Worm (Caenorhabditis elegans) whole organism, L1 larva: Measurements from ENCODE around the gene Y5H2A.1.

Experiments used
- C04F5.9 ChIP-seq: sonication (generic microtip); optimal IDR thresholded peaks from 2 replicates; lab custom pipeline; 2016; ENCODE audit warnings: missing genetic modification characterization, missing compliant biosample characterization
- C34B4.2 ChIP-seq: sonication (generic microtip); optimal IDR thresholded peaks from 2 replicates; lab custom pipeline; 2017; ENCODE audit warnings: mild to moderate bottlenecking, missing genetic modification characterization, missing compliant biosample characterization
- Y116A8C.19 ChIP-seq: sonication (generic microtip); optimal IDR thresholded peaks from 2 replicates; lab custom pipeline; 2016; ENCODE audit warnings: missing compliant biosample characterization, missing genetic modification characterization, borderline replicate concordance
- aha-1 ChIP-seq: fragments of 150-350 bp; optimal IDR thresholded peaks from 2 replicates; lab custom pipeline; 2014; ENCODE audit warnings: missing biosample characterization, missing genetic modification characterization
- alr-1 ChIP-seq: fragments of 200-800 bp; sonication (Bioruptor generic); optimal IDR thresholded peaks from 2 replicates; lab custom pipeline; 2018; ENCODE audit warnings: borderline replicate concordance, mild to moderate bottlenecking, missing genetic modification characterization, missing compliant biosample characterization
- ama-1 ChIP-seq: fragments of 150-350 bp; optimal IDR thresholded peaks from 2 replicates; lab custom pipeline; 2014
- ceh-63 ChIP-seq: fragments of 200-800 bp; sonication (Bioruptor generic); optimal IDR thresholded peaks from 2 replicates; lab custom pipeline; 2018; ENCODE audit warnings: mild to moderate bottlenecking, missing genetic modification characterization, missing compliant biosample characterization
- ceh-82 ChIP-seq, 3 experiments: fragments of 150-350 bp in 1 of 3; sonication (generic microtip) in 2 of 3; optimal IDR thresholded peaks; 2 replicates each; lab custom pipeline; 2014 to 2017; ENCODE audit warnings: missing biosample characterization in 3 of 3, missing genetic modification characterization in 3 of 3
- ceh-88 ChIP-seq: fragments of 200-800 bp; sonication (Bioruptor generic); IDR thresholded peaks from 2 replicates; pipeline ENCODE4 v1.3.6; 2022; ENCODE audit warnings: missing genetic modification characterization, missing compliant biosample characterization
- ces-1 ChIP-seq: fragments of 150-350 bp; optimal IDR thresholded peaks from 2 replicates; lab custom pipeline; 2014; ENCODE audit warnings: missing biosample characterization, missing genetic modification reagents, missing genetic modification characterization
- dsc-1 ChIP-seq: sonication (generic microtip); optimal IDR thresholded peaks from 2 replicates; lab custom pipeline; 2016; ENCODE audit warnings: mild to moderate bottlenecking, missing genetic modification characterization, missing compliant biosample characterization
- efl-1 ChIP-seq, 4 experiments: fragments of 150-350 bp; optimal IDR thresholded peaks in 3 of 4; peaks in 1 of 4; 1 replicate in 1 of 4; 2 replicates in 3 of 4; lab custom pipeline; 2014; ENCODE audit warnings: missing biosample characterization in 2 of 4, missing genetic modification characterization in 2 of 4, missing genetic modification reagents in 2 of 4
- efl-3 ChIP-seq: fragments of 200-800 bp; sonication (Bioruptor generic); optimal IDR thresholded peaks from 2 replicates; lab custom pipeline; 2018; ENCODE audit warnings: mild to moderate bottlenecking, missing genetic modification characterization, missing compliant biosample characterization
- egl-13 ChIP-seq: sonication (generic microtip); optimal IDR thresholded peaks from 2 replicates; lab custom pipeline; 2016; ENCODE audit warnings: missing genotype, missing genetic modification reagents, missing genetic modification characterization, missing compliant biosample characterization
- egl-27 ChIP-seq, 2 experiments: fragments of 150-350 bp in 1 of 2; sonication (generic microtip); optimal IDR thresholded peaks; 3 replicates each; lab custom pipeline; 2017 to 2018; ENCODE audit warnings: missing biosample characterization in 2 of 2, missing genetic modification characterization in 2 of 2, missing genetic modification reagents in 2 of 2
- elt-2 ChIP-seq: sonication (generic microtip); optimal IDR thresholded peaks from 2 replicates; lab custom pipeline; 2016; ENCODE audit warnings: missing genetic modification characterization, mild to moderate bottlenecking, inconsistent platforms, missing compliant biosample characterization, missing genetic modification reagents
- elt-3 ChIP-seq, 6 experiments: fragments of 150-350 bp in 1 of 6; sonication (generic microtip); optimal IDR thresholded peaks; 2 replicates each; lab custom pipeline; 2017 to 2018; ENCODE audit warnings: missing biosample characterization in 6 of 6, missing genetic modification characterization in 6 of 6, inconsistent platforms in 1 of 6
- fkh-10 ChIP-seq: sonication (generic microtip); optimal IDR thresholded peaks from 2 replicates; lab custom pipeline; 2017; ENCODE audit warnings: missing biosample characterization, missing genetic modification reagents, missing genetic modification characterization
- fkh-4 ChIP-seq: sonication (generic microtip); optimal IDR thresholded peaks from 2 replicates; lab custom pipeline; 2016; ENCODE audit warnings: missing compliant biosample characterization, missing genetic modification characterization, borderline replicate concordance
- grh-1 ChIP-seq: fragments of 200-800 bp; sonication (Bioruptor generic); IDR thresholded peaks from 2 replicates; pipeline ENCODE4 v1.3.6; 2022; ENCODE audit warnings: missing genetic modification reagents, missing genetic modification characterization, missing compliant biosample characterization
- jun-1 ChIP-seq: fragments of 150-350 bp; optimal IDR thresholded peaks from 2 replicates; lab custom pipeline; 2014; ENCODE audit warnings: missing biosample characterization, missing genetic modification reagents, missing genetic modification characterization
- lin-13 ChIP-seq: fragments of 150-350 bp; optimal IDR thresholded peaks from 2 replicates; lab custom pipeline; 2014; ENCODE audit warnings: missing biosample characterization, missing genetic modification reagents, missing genetic modification characterization
- lin-15B ChIP-seq: fragments of 150-350 bp; sonication (generic microtip); optimal IDR thresholded peaks from 3 replicates; lab custom pipeline; 2014; ENCODE audit warnings: missing biosample characterization, missing genetic modification characterization
- lin-35 ChIP-seq, 2 experiments: fragments of 150-350 bp; optimal IDR thresholded peaks; 2 replicates each; lab custom pipeline; 2014; ENCODE audit warnings: missing biosample characterization in 2 of 2, missing genetic modification characterization in 2 of 2, missing genetic modification reagents in 2 of 2
- mef-2 ChIP-seq: fragments of 150-350 bp; optimal IDR thresholded peaks from 2 replicates; lab custom pipeline; 2014; ENCODE audit warnings: missing biosample characterization, missing genetic modification characterization
- nhr-19 ChIP-seq: fragments of 200-800 bp; sonication (Bioruptor generic); conservative IDR thresholded peaks from 2 replicates; pipeline ENCODE4 v1.3.6; 2022; ENCODE audit warnings: missing genetic modification characterization, missing compliant biosample characterization
- nhr-20 ChIP-seq: sonication (generic microtip); optimal IDR thresholded peaks from 2 replicates; lab custom pipeline; 2016; ENCODE audit warnings: mild to moderate bottlenecking, missing genetic modification characterization, missing compliant biosample characterization
- nhr-28 ChIP-seq: fragments of 150-350 bp; optimal IDR thresholded peaks from 2 replicates; lab custom pipeline; 2014; ENCODE audit warnings: missing biosample characterization, missing genetic modification characterization
- nhr-47 ChIP-seq: sonication (generic microtip); optimal IDR thresholded peaks from 2 replicates; lab custom pipeline; 2016; ENCODE audit warnings: mild to moderate bottlenecking, missing genetic modification characterization, moderate library complexity, missing compliant biosample characterization
- nhr-71 ChIP-seq: sonication (generic microtip); optimal IDR thresholded peaks from 2 replicates; lab custom pipeline; 2016; ENCODE audit warnings: mild to moderate bottlenecking, missing genetic modification characterization, moderate library complexity, missing compliant biosample characterization
- nhr-76 ChIP-seq: sonication (generic microtip); optimal IDR thresholded peaks from 2 replicates; lab custom pipeline; 2017; ENCODE audit warnings: missing biosample characterization, missing genetic modification characterization
- nhr-77 ChIP-seq: fragments of 150-350 bp; optimal IDR thresholded peaks from 2 replicates; lab custom pipeline; 2014; ENCODE audit warnings: missing biosample characterization, missing genetic modification characterization
- nhr-90 ChIP-seq: sonication (generic microtip); optimal IDR thresholded peaks from 2 replicates; lab custom pipeline; 2016; ENCODE audit warnings: mild to moderate bottlenecking, missing genetic modification characterization, missing compliant biosample characterization; ENCODE audit not compliant: poor library complexity
- pag-3 ChIP-seq: sonication (generic microtip); optimal IDR thresholded peaks from 2 replicates; lab custom pipeline; 2017; ENCODE audit warnings: missing genetic modification characterization, mild to moderate bottlenecking, missing compliant biosample characterization, antibody characterized with exemption, borderline replicate concordance; ENCODE audit not compliant: insufficient read depth
- pqm-1 ChIP-seq: sonication (generic microtip); optimal IDR thresholded peaks from 3 replicates; lab custom pipeline; 2017; ENCODE audit warnings: missing biosample characterization, missing genetic modification characterization
- sup-37 ChIP-seq: fragments of 200-800 bp; sonication (Bioruptor generic); optimal IDR thresholded peaks from 2 replicates; lab custom pipeline; 2018; ENCODE audit warnings: mild to moderate bottlenecking, missing genetic modification characterization, missing compliant biosample characterization
- tbx-2 ChIP-seq: sonication (generic microtip); optimal IDR thresholded peaks from 2 replicates; lab custom pipeline; 2016; ENCODE audit warnings: missing genetic modification characterization, missing compliant biosample characterization
- unc-98 ChIP-seq: fragments of 200-800 bp; sonication (Bioruptor generic); IDR thresholded peaks from 2 replicates; pipeline ENCODE4 v1.3.6; 2022; ENCODE audit warnings: missing genetic modification characterization, missing compliant biosample characterization
- vab-15 ChIP-seq: sonication (generic microtip); optimal IDR thresholded peaks from 2 replicates; lab custom pipeline; 2017; ENCODE audit warnings: missing genotype, mild to moderate bottlenecking, missing genetic modification characterization, missing compliant biosample characterization

Y5H2A.1 gene

DNA sequence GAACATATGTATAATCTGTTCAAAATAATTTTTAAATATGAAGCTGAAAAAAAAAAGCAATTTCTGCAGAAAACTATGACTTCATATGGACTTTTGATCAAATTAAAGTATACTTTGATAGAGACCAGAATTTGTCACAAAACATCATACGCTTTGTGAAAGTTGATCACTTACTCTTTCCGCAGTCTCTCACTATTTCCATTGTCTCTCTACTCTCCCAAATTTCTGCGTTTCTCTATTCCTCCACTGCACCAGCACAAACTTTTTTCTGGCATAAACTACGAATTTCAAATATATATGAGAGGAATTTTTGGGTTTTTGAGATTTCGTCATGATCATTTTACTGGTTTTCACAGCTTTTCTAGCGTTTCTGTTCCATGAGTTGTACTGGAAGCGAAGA, 35.8 kb downstream of the Y5H2A.1 start, which contains the start of gene cyp-33C4 (continued):
- TF ChIP-seq ces-1 (GFP tag; lab: Kevin White, UChicago) (no peak), C34B4.2 (tag; lab: Kevin White, UChicago) (no peak), sup-37 (GFP tag; lab: Kevin White, UChicago) (no peak), pag-3 (no peak), jun-1 (tag; lab: Kevin White, UChicago) (no peak), alr-1 (tag; lab: Kevin White, UChicago) (no peak), fkh-10 (no peak), nhr-47 (tag; lab: Kevin White, UChicago) (peak; percentile 33), mef-2 (tag; lab: Kevin White, UChicago) (no peak), egl-27 (tag; optimal IDR thresholded peaks at IDR 0.05; lab: Kevin White, UChicago) (no peak), dsc-1 (tag; lab: Kevin White, UChicago) (no peak), ceh-88 (GFP tag; lab: Robert Waterston, UW) (no peak), lin-13 (GFP tag; lab: Kevin White, UChicago) (no peak), ama-1 (no peak), elt-3 (tag; optimal IDR thresholded peaks at IDR 0.05; lab: Kevin White, UChicago) (no peak)

DNA sequence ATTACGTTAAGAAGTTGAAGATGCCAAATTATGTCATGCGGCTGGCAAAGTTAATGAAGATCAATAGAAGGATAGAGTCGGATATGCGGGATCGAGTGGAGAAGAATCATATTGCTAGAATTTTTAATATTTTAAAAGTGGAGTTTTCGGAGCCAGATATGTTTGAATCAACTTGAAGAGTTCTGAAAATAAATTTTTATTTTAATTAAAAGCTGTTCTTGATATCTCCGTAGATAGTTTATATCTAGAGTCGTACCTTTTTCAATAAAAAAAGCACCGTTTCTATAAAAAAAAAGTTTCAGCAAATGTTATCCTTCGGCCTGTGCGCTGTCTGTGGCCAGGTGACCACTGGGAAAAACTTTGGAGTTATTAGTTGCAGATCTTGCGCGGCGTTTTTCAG, 38.5 kb downstream of the Y5H2A.1 start, which contains the start of gene nhr-96:
nhr-96 (plus strand) TSS at position 301 of the 400 bp plus-strand sequence.
- no peak for TF ChIP-seq efl-1 (optimal IDR thresholded peaks at IDR 0.05; lab: Kevin White, UChicago)
- peak in 1 of 2 experiments; percentile 70 for TF ChIP-seq efl-1 (GFP tag; optimal IDR thresholded peaks at IDR 0.05 in 1 of 2; lab: Kevin White, UChicago)
- TF ChIP-seq lin-15B (tag; lab: Kevin White, UChicago), result no peak
- no peak for TF ChIP-seq tbx-2 (tag; lab: Kevin White, UChicago)

DNA sequence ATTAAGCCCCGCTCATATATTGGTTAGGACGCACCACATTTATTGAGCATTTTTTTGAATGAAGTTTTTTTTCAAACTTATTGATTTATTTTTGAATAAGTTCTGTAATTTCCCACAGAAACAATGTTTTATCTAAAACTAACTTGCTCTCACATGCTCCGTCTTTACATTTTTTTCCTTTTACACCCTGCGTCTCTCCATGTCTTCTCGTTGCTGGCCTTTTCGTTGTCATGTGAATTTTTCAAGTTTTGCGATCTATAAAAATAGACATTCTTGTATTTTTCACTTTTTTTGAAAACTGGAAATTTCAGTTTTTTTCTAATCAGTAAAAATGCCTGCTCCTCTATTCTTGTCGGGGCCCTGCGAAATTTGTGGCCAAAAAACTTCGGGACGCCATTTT, 40.7 kb downstream of the Y5H2A.1 start, which contains the start of gene nhr-134:
nhr-134 (plus strand) TSS at position 312 of the 400 bp plus-strand sequence.
- no peak for TF ChIP-seq pag-3
- no peak for TF ChIP-seq grh-1 (GFP tag; lab: Robert Waterston, UW)
- no peak for TF ChIP-seq egl-13 (tag; lab: Kevin White, UChicago)
- TF ChIP-seq nhr-71 (tag; lab: Kevin White, UChicago), result no peak
- TF ChIP-seq elt-2 (tag; lab: Kevin White, UChicago), result peak; percentile 54
- TF ChIP-seq efl-1 (optimal IDR thresholded peaks at IDR 0.05; lab: Kevin White, UChicago), result peak in 1 of 2 experiments; percentile 2
- TF ChIP-seq efl-1 (GFP tag; optimal IDR thresholded peaks at IDR 0.05 in 1 of 2; lab: Kevin White, UChicago), result peak in 1 of 2 experiments; percentile 12
- no peak for TF ChIP-seq C04F5.9 (tag; lab: Kevin White, UChicago)
- TF ChIP-seq alr-1 (tag; lab: Kevin White, UChicago), result no peak
- TF ChIP-seq ama-1, result no peak
- TF ChIP-seq ceh-63, result no peak
- peak in 1 of 2 experiments; percentile 10 for TF ChIP-seq lin-35 (GFP tag; optimal IDR thresholded peaks at IDR 0.05; lab: Kevin White, UChicago)
- TF ChIP-seq vab-15, result no peak
- no peak for TF ChIP-seq Y116A8C.19 (tag; lab: Kevin White, UChicago)
- no peak for TF ChIP-seq unc-98 (GFP tag; lab: Robert Waterston, UW)
- TF ChIP-seq efl-3 (GFP tag; lab: Kevin White, UChicago), result no peak
- no peak for TF ChIP-seq sup-37 (GFP tag; lab: Kevin White, UChicago)
- TF ChIP-seq aha-1 (tag; lab: Kevin White, UChicago), result no peak
- TF ChIP-seq nhr-77, result no peak
- no peak for TF ChIP-seq nhr-28
- peak; percentile 26 for TF ChIP-seq nhr-20 (tag; lab: Kevin White, UChicago)
- no peak for TF ChIP-seq nhr-19 (GFP tag; lab: Robert Waterston, UW)

DNA sequence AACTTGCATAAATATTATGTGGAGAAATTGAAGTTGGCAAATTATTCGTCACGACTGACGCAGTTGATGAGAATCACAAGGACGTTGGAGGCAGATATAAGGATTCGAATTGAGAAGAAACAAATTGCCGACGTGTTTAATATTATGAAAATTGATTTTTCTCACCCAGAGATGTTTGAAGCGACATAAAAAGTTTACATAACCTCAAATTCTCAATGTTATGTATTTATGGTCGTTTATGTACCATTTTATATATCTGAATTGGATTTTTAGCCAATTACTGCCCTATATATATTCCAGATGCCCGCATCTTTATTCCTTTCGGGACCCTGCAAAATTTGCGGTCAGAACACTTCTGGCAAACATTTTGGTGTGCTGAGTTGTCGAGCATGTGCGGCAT, 42.9 kb downstream of the Y5H2A.1 start, which contains the start of gene nhr-126:
nhr-126 (plus strand) TSS at position 301 of the 400 bp plus-strand sequence.
- TF ChIP-seq fkh-4 (no peak), ceh-82 (tag; optimal IDR thresholded peaks at IDR 0.05; lab: Kevin White, UChicago) (no peak), lin-13 (GFP tag; lab: Kevin White, UChicago) (no peak), nhr-90 (no peak), pqm-1 (tag; lab: Kevin White, UChicago) (no peak), C34B4.2 (tag; lab: Kevin White, UChicago) (no peak), nhr-76 (tag; lab: Kevin White, UChicago) (no peak)
